Fruit fly (Drosophila melanogaster) Kc167 (cell line): Measurements from ENCODE around the gene parvin.

ENCODE experiments used
- Myc ChIP-seq: fragments of >200 bp; optimal IDR thresholded peaks from 2 replicates; lab custom pipeline; 2017; ENCODE audit warnings: missing external identifiers
- Sin3A ChIP-seq: fragments of >200 bp; optimal IDR thresholded peaks from 2 replicates; lab custom pipeline; 2018; ENCODE audit warnings: missing external identifiers
- h ChIP-seq: fragments of >200 bp; optimal IDR thresholded peaks from 3 replicates; lab custom pipeline; 2018; ENCODE audit warnings: missing external identifiers
- insv ChIP-seq: fragments of >200 bp; optimal IDR thresholded peaks from 3 replicates; lab custom pipeline; 2018; ENCODE audit warnings: missing external identifiers
- psq ChIP-seq: fragments of >200 bp; optimal IDR thresholded peaks from 2 replicates; lab custom pipeline; 2017; ENCODE audit warnings: missing external identifiers
- ttk ChIP-seq: sonication (Bioruptor generic); optimal IDR thresholded peaks from 2 replicates; lab custom pipeline; 2017; ENCODE audit warnings: missing external identifiers

The parvin gene

dm6 chrX:19745908-19746604, at the start of gene parvin:
Gene parvin (plus strand): TSS chrX:19746041.
- TF ChIP-seq Sin3A (lab: Kevin White, UChicago) (no peak), insv (lab: Kevin White, UChicago) (no peak), h (no peak), Myc (lab: Kevin White, UChicago) (no peak), ttk (lab: Kevin White, UChicago) (no peak), psq (lab: Kevin White, UChicago) (no peak)

DNA sequence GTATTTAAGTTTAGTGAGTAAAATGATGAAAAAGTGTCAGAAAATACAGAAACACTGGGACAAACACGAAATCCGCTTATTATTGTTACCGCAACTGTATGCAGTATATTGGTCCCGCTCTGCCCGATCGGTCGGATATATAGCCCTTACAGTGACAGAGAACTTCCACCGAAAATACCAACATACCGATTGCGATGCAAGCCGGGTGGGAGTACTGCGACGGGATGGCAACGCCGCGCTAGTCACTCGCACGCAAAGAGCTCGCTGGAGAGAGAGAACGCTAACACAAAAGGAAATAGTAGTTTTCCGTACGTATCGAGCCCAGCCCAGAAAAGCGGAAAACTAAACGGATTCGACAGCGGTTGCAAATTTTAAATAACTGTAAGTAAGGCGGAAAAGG, 49.0 kb upstream of the parvin start, which contains the start of gene Cdc42:
Cdc42 (plus strand) TSS at position 247 of the 400 bp plus-strand sequence.
- TF ChIP-seq Myc (lab: Kevin White, UChicago) (no peak), ttk (lab: Kevin White, UChicago) (no peak), Sin3A (lab: Kevin White, UChicago) (no peak), h (no peak), psq (lab: Kevin White, UChicago) (no peak), insv (lab: Kevin White, UChicago) (no peak)

dm6 chrX:19697255-19697877, 48.5 kb upstream of the parvin start:
- no peak for TF ChIP-seq h
- no peak for TF ChIP-seq Myc (lab: Kevin White, UChicago)
- TF ChIP-seq psq (lab: Kevin White, UChicago) = no peak
- TF ChIP-seq insv (lab: Kevin White, UChicago) = no peak
- TF ChIP-seq Sin3A (lab: Kevin White, UChicago) = no peak
- TF ChIP-seq ttk (lab: Kevin White, UChicago) = no peak

DNA sequence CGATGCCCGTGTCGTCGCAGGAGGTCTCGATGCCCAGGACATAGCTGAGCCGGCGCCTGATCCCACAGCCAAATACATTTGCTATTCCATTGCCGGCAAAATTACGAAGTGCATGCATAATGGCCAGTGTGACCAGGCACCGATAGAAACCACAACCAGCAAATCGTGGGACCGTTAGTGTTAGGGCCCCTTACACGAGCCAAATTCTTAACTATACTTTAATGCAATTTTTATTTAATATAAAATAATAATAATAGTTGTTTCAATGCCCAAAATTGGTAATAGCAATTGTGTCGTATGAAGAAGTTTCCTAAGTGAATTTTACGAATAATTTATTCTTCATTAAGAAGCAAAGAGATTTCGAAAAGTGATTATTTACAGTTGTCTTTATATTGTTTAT, 44.2 kb upstream of the parvin start, which contains the start of gene Tcs4:
Tcs4 (minus strand) TSS at position 145 of the 400 bp plus-strand sequence.
- TF ChIP-seq psq (lab: Kevin White, UChicago) = no peak
- no peak for TF ChIP-seq ttk (lab: Kevin White, UChicago)
- TF ChIP-seq insv (lab: Kevin White, UChicago) = no peak
- no peak for TF ChIP-seq Sin3A (lab: Kevin White, UChicago)
- TF ChIP-seq h = no peak
- no peak for TF ChIP-seq Myc (lab: Kevin White, UChicago)

DNA sequence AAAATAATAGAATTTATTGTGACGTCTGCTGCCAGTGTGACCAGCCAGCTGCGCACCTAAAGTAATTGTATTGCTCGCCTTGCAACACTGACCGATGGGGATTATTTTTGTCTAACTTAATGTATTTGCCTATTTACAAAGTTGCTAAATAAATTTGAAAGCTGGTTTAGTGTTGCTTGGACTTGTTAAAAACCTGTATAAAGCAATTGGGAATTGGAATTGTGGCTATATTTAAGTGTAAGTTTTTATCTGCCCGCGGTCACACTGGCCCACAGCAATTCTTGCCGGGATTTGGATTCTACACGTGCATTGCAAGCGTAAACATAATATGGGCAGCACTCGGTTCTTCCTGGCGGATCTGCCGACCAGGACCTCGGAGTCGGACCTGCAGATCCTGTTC, 41.8 kb upstream of the parvin start, which contains the start of the genes CG14230 and CG14232:
CG14230 (plus strand) TSS at position 94 of the 400 bp plus-strand sequence.
CG14232 (minus strand) TSS at position 177 of the 400 bp plus-strand sequence.
- TF ChIP-seq Myc (lab: Kevin White, UChicago) (no peak), insv (lab: Kevin White, UChicago) (no peak), h (no peak), psq (lab: Kevin White, UChicago) (no peak), Sin3A (lab: Kevin White, UChicago) (no peak), ttk (lab: Kevin White, UChicago) (no peak)

dm6 chrX:19711936-19712335, 33.9 kb upstream of the parvin start:
- TF ChIP-seq Sin3A (lab: Kevin White, UChicago) (no peak), ttk (lab: Kevin White, UChicago) (no peak), Myc (lab: Kevin White, UChicago) (no peak), psq (lab: Kevin White, UChicago) (no peak), h (no peak), insv (lab: Kevin White, UChicago) (no peak)

DNA sequence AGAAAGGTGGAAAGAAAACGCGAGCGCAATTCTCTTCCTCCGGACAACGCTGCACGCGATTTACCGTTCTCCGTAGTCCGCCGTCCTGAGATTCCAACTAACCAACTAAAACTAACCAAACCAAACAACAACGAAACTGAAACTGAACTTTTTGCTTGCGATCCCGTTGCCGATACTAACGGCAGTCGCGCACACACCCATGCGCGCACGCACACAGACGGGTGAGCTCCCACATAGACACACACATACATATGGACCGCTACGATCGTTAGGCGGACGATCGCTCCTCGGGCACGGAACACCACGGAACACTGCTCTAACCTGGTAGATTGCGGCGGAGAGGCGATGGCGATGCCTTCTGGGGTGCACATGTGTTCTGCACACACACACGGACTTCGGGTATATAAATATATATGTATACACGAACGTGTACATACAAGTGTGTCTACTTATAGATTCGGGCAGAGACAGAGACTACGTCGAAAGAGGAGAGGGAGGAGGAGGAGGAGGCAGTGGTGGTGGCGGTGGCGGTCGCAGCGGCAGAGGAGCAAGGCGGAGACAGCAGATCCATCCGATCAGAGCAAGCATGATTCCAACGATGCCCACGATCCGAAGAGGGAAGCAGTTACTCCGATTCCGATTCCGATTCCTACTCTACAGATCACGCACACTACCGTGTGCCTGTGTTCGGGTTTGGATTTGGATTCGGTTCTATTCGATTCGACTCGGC, 32.8 kb upstream of the parvin start, which contains the start of gene meso18E:
meso18E (minus strand) TSS at position 148 of the 730 bp plus-strand sequence.
- TF ChIP-seq ttk (lab: Kevin White, UChicago) = no peak
- no peak for TF ChIP-seq h
- no peak for TF ChIP-seq insv (lab: Kevin White, UChicago)
- TF ChIP-seq psq (lab: Kevin White, UChicago) = no peak
- no peak for TF ChIP-seq Sin3A (lab: Kevin White, UChicago)
- no peak for TF ChIP-seq Myc (lab: Kevin White, UChicago)

DNA sequence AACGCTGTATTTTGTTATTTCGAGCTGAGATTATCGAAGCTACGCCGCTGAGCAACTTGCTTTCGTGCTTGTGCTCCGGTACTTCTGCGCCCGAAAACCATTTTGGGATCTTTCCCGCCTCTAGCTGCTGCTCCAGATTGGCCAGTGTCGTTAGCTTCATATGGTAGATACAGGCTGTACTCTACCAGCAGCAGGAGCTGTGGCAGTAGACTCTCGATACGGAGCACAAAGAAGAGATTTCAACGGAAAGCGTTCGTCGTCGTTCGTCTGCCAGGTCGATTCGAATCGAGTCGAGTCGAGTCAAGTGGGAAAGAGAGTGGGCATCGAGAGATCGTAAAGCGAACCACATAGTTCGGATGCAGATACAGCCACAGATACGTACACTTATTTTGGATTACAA, 31.0 kb upstream of the parvin start:
- TF ChIP-seq ttk (lab: Kevin White, UChicago) = no peak
- TF ChIP-seq h = no peak
- no peak for TF ChIP-seq Sin3A (lab: Kevin White, UChicago)
- no peak for TF ChIP-seq psq (lab: Kevin White, UChicago)
- no peak for TF ChIP-seq Myc (lab: Kevin White, UChicago)
- TF ChIP-seq insv (lab: Kevin White, UChicago) = no peak

DNA sequence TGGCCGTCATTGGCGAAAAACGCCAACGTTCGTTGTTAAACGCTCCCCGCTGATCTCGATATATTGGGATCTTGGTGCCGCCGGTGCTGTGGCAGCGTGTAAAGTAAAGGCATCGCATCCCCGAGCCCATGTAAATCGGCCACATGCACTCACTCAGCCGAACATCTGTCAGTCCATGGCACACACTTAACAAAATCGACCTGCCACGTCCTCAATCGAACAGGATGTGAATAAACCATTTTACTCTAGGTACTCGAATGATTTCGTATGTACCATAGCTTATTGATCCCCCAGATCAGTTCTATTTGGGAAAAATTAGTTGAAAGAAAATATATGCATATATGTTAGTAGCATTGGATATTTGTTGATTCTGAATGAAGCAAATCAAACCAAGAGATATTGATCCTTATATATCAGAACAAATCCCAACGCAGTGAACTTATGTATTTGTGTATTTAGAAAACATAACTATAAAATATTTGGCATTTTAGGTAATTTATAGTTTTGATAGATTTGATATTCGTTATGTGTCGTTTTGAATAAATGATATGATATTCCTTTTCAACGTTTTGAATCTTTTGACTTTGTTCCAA, 29.4 kb upstream of the parvin start:
- TF ChIP-seq Sin3A (lab: Kevin White, UChicago) (no peak), psq (lab: Kevin White, UChicago) (no peak), h (no peak), ttk (lab: Kevin White, UChicago) (no peak), insv (lab: Kevin White, UChicago) (no peak), Myc (lab: Kevin White, UChicago) (no peak)

DNA sequence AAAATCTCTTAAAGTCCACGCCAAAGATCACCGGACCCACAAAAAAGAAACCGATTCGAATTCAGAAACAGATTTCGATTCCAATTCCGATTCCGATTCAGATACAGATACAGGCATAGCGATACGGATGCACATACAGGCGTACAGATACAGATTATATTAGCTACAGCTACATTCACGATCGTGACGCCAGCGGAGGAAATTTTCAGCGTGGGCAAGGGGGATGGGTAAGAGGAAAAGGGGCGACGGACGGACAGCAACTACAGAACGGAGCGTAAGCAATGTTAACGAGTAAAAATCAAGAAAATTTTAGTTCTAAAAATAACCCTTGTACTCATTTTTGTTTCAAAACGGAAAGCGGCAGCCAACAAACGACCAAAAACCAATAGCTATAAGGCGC, 28.8 kb upstream of the parvin start:
- TF ChIP-seq Myc (lab: Kevin White, UChicago) (no peak), h (no peak), Sin3A (lab: Kevin White, UChicago) (no peak), ttk (lab: Kevin White, UChicago) (no peak), insv (lab: Kevin White, UChicago) (no peak), psq (lab: Kevin White, UChicago) (no peak)
